Fruit fly (Drosophila melanogaster) whole organism, embryonic: Measurements from ENCODE around the gene twf.
A peak's percentile ranks its signal among the peaks of the same experiment; 100 is the strongest.

Experiments used
- C15 ChIP-seq: fragments of 200-800 bp; sonication (Bioruptor generic); IDR thresholded peaks from 3 replicates; pipeline ENCODE4 v1.3.6; 2022; ENCODE audit warnings: missing biosample characterization, missing genetic modification characterization
- CG11247 ChIP-seq: fragments of 200-800 bp; sonication (Bioruptor generic); IDR thresholded peaks from 2 replicates; pipeline ENCODE4 v1.3.6; 2022; ENCODE audit warnings: missing biosample characterization, missing genetic modification characterization
- CG11398 ChIP-seq: fragments of 200-800 bp; sonication (Bioruptor generic); optimal IDR thresholded peaks from 2 replicates; lab custom pipeline; 2016; ENCODE audit warnings: missing biosample characterization, missing genetic modification characterization
- CG11696 ChIP-seq: fragments of 200-800 bp; sonication (Bioruptor generic); IDR thresholded peaks from 2 replicates; pipeline ENCODE4 v1.3.6; 2022; ENCODE audit warnings: missing biosample characterization, missing genetic modification characterization
- CG12236 ChIP-seq: fragments of 200-800 bp; sonication (Bioruptor generic); optimal IDR thresholded peaks from 2 replicates; lab custom pipeline; 2016; ENCODE audit warnings: missing biosample characterization, missing genetic modification characterization
- CG1647 ChIP-seq: fragments of 200-800 bp; sonication (Bioruptor generic); optimal IDR thresholded peaks from 3 replicates; lab custom pipeline; 2016; ENCODE audit warnings: missing biosample characterization, missing genetic modification characterization
- CG17328 ChIP-seq: fragments of 200-800 bp; sonication (Bioruptor generic); IDR thresholded peaks from 2 replicates; pipeline ENCODE4 v1.3.6; 2022; ENCODE audit warnings: missing biosample characterization, missing genetic modification characterization
- CG3726 ChIP-seq: fragments of 200-800 bp; sonication (Bioruptor generic); IDR thresholded peaks from 3 replicates; pipeline ENCODE4, ENCODE4 v1.3.6; 2022; ENCODE audit warnings: missing biosample characterization, missing genetic modification characterization
- CG6175 ChIP-seq: fragments of 200-800 bp; sonication (Bioruptor generic); IDR thresholded peaks from 3 replicates; pipeline ENCODE4 v1.3.6; 2022; ENCODE audit warnings: missing biosample characterization, missing genetic modification characterization
- CG8359 ChIP-seq: fragments of 200-800 bp; sonication (Bioruptor generic); optimal IDR thresholded peaks from 2 replicates; lab custom pipeline; 2017; ENCODE audit warnings: missing biosample characterization, mild to moderate bottlenecking, missing genetic modification characterization, borderline replicate concordance
- Dfd ChIP-seq, 2 experiments: fragments of >200 bp; optimal IDR thresholded peaks; 2 replicates each; lab custom pipeline; 2017; ENCODE audit warnings: missing biosample characterization in 2 of 2, missing genetic modification characterization in 2 of 2
- Elba2 ChIP-seq: fragments of 200-800 bp; sonication (Bioruptor generic); optimal IDR thresholded peaks from 3 replicates; lab custom pipeline; 2016; ENCODE audit warnings: missing biosample characterization, missing genetic modification characterization
- H15 ChIP-seq: fragments of 200-800 bp; sonication (Bioruptor generic); IDR thresholded peaks from 3 replicates; pipeline ENCODE4 v1.3.6; 2022; ENCODE audit warnings: missing biosample characterization, missing genetic modification characterization
- HLHmδ ChIP-seq: fragments of 200-800 bp; sonication (Bioruptor generic); optimal IDR thresholded peaks from 2 replicates; lab custom pipeline; 2018; ENCODE audit warnings: missing biosample characterization, mild to moderate bottlenecking, missing genetic modification characterization, moderate library complexity
- Meics ChIP-seq: fragments of 200-800 bp; sonication (Bioruptor generic); optimal IDR thresholded peaks from 2 replicates; lab custom pipeline; 2017; ENCODE audit warnings: missing biosample characterization, mild to moderate bottlenecking, missing genetic modification characterization
- Stat92E ChIP-seq, 3 experiments: fragments of >200 bp in 2 of 3; fragments of 200-800 bp in 1 of 3; sonication (Bioruptor generic) in 1 of 3; optimal IDR thresholded peaks; 2 replicates each; lab custom pipeline; 2017 to 2019; ENCODE audit warnings: missing biosample characterization in 3 of 3, missing genetic modification characterization in 3 of 3, mild to moderate bottlenecking in 1 of 3, moderate library complexity in 1 of 3
- Trl ChIP-seq, 3 experiments: fragments of >200 bp in 2 of 3; fragments of 200-800 bp in 1 of 3; sonication (Bioruptor generic) in 1 of 3; optimal IDR thresholded peaks; 2 replicates in 1 of 3; 3 replicates in 2 of 3; lab custom pipeline; 2016 to 2017; ENCODE audit warnings: missing biosample characterization in 1 of 3, missing genetic modification characterization in 1 of 3
- Xbp1 ChIP-seq: fragments of 200-800 bp; sonication (Bioruptor generic); optimal IDR thresholded peaks from 3 replicates; lab custom pipeline; 2016; ENCODE audit warnings: missing biosample characterization, mild to moderate bottlenecking, missing genetic modification characterization
- danr ChIP-seq: fragments of 200-800 bp; sonication (Bioruptor generic); IDR thresholded peaks from 2 replicates; pipeline ENCODE4 v1.3.6; 2022; ENCODE audit warnings: missing biosample characterization, missing genetic modification characterization
- emc ChIP-seq: fragments of 200-800 bp; sonication (Bioruptor generic); optimal IDR thresholded peaks from 2 replicates; lab custom pipeline; 2016; ENCODE audit warnings: missing biosample characterization, missing genetic modification characterization
- ewg ChIP-seq: fragments of 200-800 bp; sonication (Bioruptor generic); optimal IDR thresholded peaks from 3 replicates; lab custom pipeline; 2017; ENCODE audit warnings: mild to moderate bottlenecking, missing biosample characterization, missing genetic modification reagents, missing genetic modification characterization
- fd3F ChIP-seq: fragments of 200-800 bp; sonication (Bioruptor generic); optimal IDR thresholded peaks from 2 replicates; lab custom pipeline; 2018; ENCODE audit warnings: missing biosample characterization, mild to moderate bottlenecking, missing genetic modification characterization, moderate library complexity
- gsb ChIP-seq: fragments of 200-800 bp; sonication (Bioruptor generic); IDR thresholded peaks from 2 replicates; pipeline ENCODE4 v1.3.6; 2022; ENCODE audit warnings: missing biosample characterization, missing genetic modification characterization
- hth ChIP-seq: fragments of >200 bp; optimal IDR thresholded peaks from 2 replicates; lab custom pipeline; 2017; ENCODE audit warnings: inconsistent platforms
- kni ChIP-seq: fragments of 200-800 bp; sonication (Bioruptor generic); optimal IDR thresholded peaks from 3 replicates; lab custom pipeline; 2017; ENCODE audit warnings: mild to moderate bottlenecking, missing biosample characterization, missing genetic modification reagents, missing genetic modification characterization
- lola ChIP-seq, 3 experiments: fragments of >200 bp in 2 of 3; fragments of 200-800 bp in 1 of 3; sonication (Bioruptor generic) in 1 of 3; optimal IDR thresholded peaks; 2 replicates each; lab custom pipeline; 2017 to 2019; ENCODE audit warnings: missing biosample characterization in 3 of 3, missing genetic modification characterization in 3 of 3, mild to moderate bottlenecking in 1 of 3, moderate library complexity in 1 of 3
- mld ChIP-seq: fragments of 200-800 bp; sonication (Bioruptor generic); IDR thresholded peaks from 3 replicates; pipeline ENCODE4 v1.3.6; 2022; ENCODE audit warnings: missing biosample characterization, missing genetic modification characterization; ENCODE audit not compliant: partially characterized antibody
- oc ChIP-seq: fragments of 200-800 bp; sonication (Bioruptor generic); optimal IDR thresholded peaks from 2 replicates; lab custom pipeline; 2018; ENCODE audit warnings: missing biosample characterization, mild to moderate bottlenecking, missing genetic modification characterization, moderate library complexity
- rib ChIP-seq: fragments of 200-800 bp; sonication (Bioruptor generic); IDR thresholded peaks from 2 replicates; pipeline ENCODE4 v1.3.6; 2022; ENCODE audit warnings: missing biosample characterization, missing genetic modification characterization
- scrt ChIP-seq: fragments of 200-800 bp; sonication (Bioruptor generic); optimal IDR thresholded peaks from 2 replicates; lab custom pipeline; 2018; ENCODE audit warnings: missing biosample characterization, mild to moderate bottlenecking, missing genetic modification characterization, moderate library complexity
- sens ChIP-seq: fragments of 200-800 bp; sonication (Bioruptor generic); peaks from one replicate; lab custom pipeline; 2016; ENCODE audit warnings: missing biosample characterization, missing genetic modification characterization
- seq ChIP-seq: fragments of 200-800 bp; sonication (Bioruptor generic); IDR thresholded peaks from 2 replicates; pipeline ENCODE4 v1.3.6; 2022; ENCODE audit warnings: missing biosample characterization, missing genetic modification characterization
- sisA ChIP-seq: fragments of 200-800 bp; sonication (Bioruptor generic); IDR thresholded peaks from 2 replicates; pipeline ENCODE4 v1.3.6; 2022; ENCODE audit warnings: missing biosample characterization, missing genetic modification characterization
- slp2 ChIP-seq: fragments of 200-800 bp; sonication (Bioruptor generic); optimal IDR thresholded peaks from 2 replicates; lab custom pipeline; 2016; ENCODE audit warnings: missing biosample characterization, missing genetic modification characterization
- sna ChIP-seq: fragments of 200-800 bp; sonication (Bioruptor generic); IDR thresholded peaks from 2 replicates; pipeline ENCODE4 v1.3.6; 2022; ENCODE audit warnings: missing biosample characterization, missing genetic modification characterization; ENCODE audit not compliant: partially characterized antibody
- yki ChIP-seq: fragments of >200 bp; optimal IDR thresholded peaks from 3 replicates; lab custom pipeline; 2018
- z ChIP-seq: fragments of 200-800 bp; sonication (Bioruptor generic); IDR thresholded peaks from 3 replicates; pipeline ENCODE4 v1.3.6; 2022; ENCODE audit warnings: missing biosample characterization, missing genetic modification characterization
- zf30C ChIP-seq: fragments of 200-800 bp; sonication (Bioruptor generic); optimal IDR thresholded peaks from 3 replicates; lab custom pipeline; 2018; ENCODE audit warnings: missing biosample characterization, mild to moderate bottlenecking, missing genetic modification characterization

Gene twf

dm6 chr3R:14125479-14126121, 3.1 kb downstream of the twf start, which contains the start of the genes 140up and Polr2B (continued):
- TF ChIP-seq Elba2 (GFP tag; lab: Kevin White, UChicago) (peak; percentile 70), Xbp1 (GFP tag; lab: Kevin White, UChicago) (peak; percentile 96), emc (GFP tag; lab: Kevin White, UChicago) (peak; percentile 41), gsb (peak; percentile 84), Meics (peak; percentile 92), fd3F (peak; percentile 91), oc (peak; percentile 89), danr (peak; percentile 84), CG11398 (GFP tag; lab: Kevin White, UChicago) (peak; percentile 49), sisA (peak; percentile 93), Stat92E (GFP tag; optimal IDR thresholded peaks at IDR 0.05; lab: Kevin White, UChicago) (no peak), CG17328 (peak; percentile 87), rib (GFP tag; lab: Robert Waterston, UW) (peak; percentile 92), yki (lab: Kevin White, UChicago) (no peak)

- TF ChIP-seq CG3726 (GFP tag; lab: Robert Waterston, UW), result 0 out of 3 replicates have a peak, but pooled peaks have one; percentile 11
- TF ChIP-seq CG1647 (GFP tag; lab: Kevin White, UChicago), result no peak
- TF ChIP-seq, all 482 proteins: peak for 1
Measured at dm6 chr3R:14131972-14132371, 9.5 kb downstream of the twf start, which contains the start of gene CG14356. CG14356 (minus strand) TSS chr3R:14132072.

- TF ChIP-seq hth (no peak), CG8359 (GFP tag; lab: Kevin White, UChicago) (peak; percentile 6), CG11247 (GFP tag; lab: Robert Waterston, UW) (no peak), ewg (peak; percentile 79), HLHmδ (GFP tag; lab: Kevin White, UChicago) (no peak), C15 (no peak), Trl (optimal IDR thresholded peaks at IDR 0.05; lab: Kevin White, UChicago) (peak; percentile 21 to 57), Trl (GFP tag; optimal IDR thresholded peaks at IDR 0.05; lab: Kevin White, UChicago) (no peak), gsb (no peak), seq (no peak), mld (GFP tag; lab: Robert Waterston, UW) (no peak), CG6175 (no peak), Dfd (GFP tag; optimal IDR thresholded peaks at IDR 0.05; lab: Kevin White, UChicago) (no peak), scrt (GFP tag; lab: Kevin White, UChicago) (peak; percentile 93), sna (no peak), kni (GFP tag; lab: Kevin White, UChicago) (no peak), sens (GFP tag; lab: Kevin White, UChicago) (no peak), zf30C (no peak), slp2 (GFP tag; lab: Kevin White, UChicago) (no peak)
Measured at dm6 chr3R:14140912-14141311, 18.5 kb downstream of the twf start.

dm6 chr3R:14151840-14152239, 29.4 kb downstream of the twf start, which contains the start of gene CG14355:
CG14355 (minus strand) TSS chr3R:14151940.
- TF ChIP-seq CG11696 (GFP tag; lab: Robert Waterston, UW), result no peak
- TF ChIP-seq z (GFP tag; lab: Robert Waterston, UW), result no peak
- no peak for TF ChIP-seq H15 (GFP tag; lab: Robert Waterston, UW)
- TF ChIP-seq lola (GFP tag; optimal IDR thresholded peaks at IDR 0.05; lab: Kevin White, UChicago), result no peak
- no peak for TF ChIP-seq CG12236
